Worm (Caenorhabditis elegans) whole organism, mixed stage, embryonic: Measurements from ENCODE around the gene tag-325.

Experiments used
- blmp-1 ChIP-seq: fragments of 150-350 bp; optimal IDR thresholded peaks from 2 replicates; lab custom pipeline; 2014; ENCODE audit warnings: missing biosample characterization, missing genetic modification characterization
- ces-1 ChIP-seq: fragments of 150-350 bp; optimal IDR thresholded peaks from 2 replicates; lab custom pipeline; 2014; ENCODE audit warnings: missing biosample characterization, missing genetic modification reagents, missing genetic modification characterization
- elt-3 ChIP-seq: fragments of 150-350 bp; optimal IDR thresholded peaks from 2 replicates; lab custom pipeline; 2014; ENCODE audit warnings: missing biosample characterization, missing genetic modification characterization
- mab-5 ChIP-seq: fragments of 150-350 bp; optimal IDR thresholded peaks from 2 replicates; lab custom pipeline; 2014; ENCODE audit warnings: missing biosample characterization, missing genetic modification characterization
- mls-2 ChIP-seq: sonication (generic microtip); optimal IDR thresholded peaks from 2 replicates; lab custom pipeline; 2016; ENCODE audit warnings: mild to moderate bottlenecking, missing genetic modification characterization, moderate library complexity, missing compliant biosample characterization
- nhr-12 ChIP-seq: fragments of 150-350 bp; optimal IDR thresholded peaks from 2 replicates; lab custom pipeline; 2014; ENCODE audit warnings: missing biosample characterization, missing genetic modification characterization
- pha-4 ChIP-seq: fragments of 150-350 bp; optimal IDR thresholded peaks from 2 replicates; lab custom pipeline; 2018; ENCODE audit warnings: missing biosample characterization, missing genetic modification reagents, missing genetic modification characterization
- tbx-8 ChIP-seq: fragments of 200-800 bp; sonication (Bioruptor generic); optimal IDR thresholded peaks from 2 replicates; lab custom pipeline; 2018; ENCODE audit warnings: mild to moderate bottlenecking, missing genetic modification characterization, moderate library complexity, missing compliant biosample characterization
- unc-39 ChIP-seq: fragments of 150-350 bp; optimal IDR thresholded peaks from 2 replicates; lab custom pipeline; 2014; ENCODE audit warnings: missing biosample characterization, missing genetic modification characterization
- unc-62 ChIP-seq: fragments of 150-350 bp; optimal IDR thresholded peaks from 2 replicates; lab custom pipeline; 2014; ENCODE audit warnings: missing biosample characterization, missing genetic modification reagents, missing genetic modification characterization
- zip-8 ChIP-seq: fragments of 150-350 bp; optimal IDR thresholded peaks from 2 replicates; lab custom pipeline; 2014; ENCODE audit warnings: missing biosample characterization, missing genetic modification characterization
- ztf-11 ChIP-seq: fragments of 150-350 bp; optimal IDR thresholded peaks from 2 replicates; lab custom pipeline; 2014; ENCODE audit warnings: missing biosample characterization, missing genetic modification characterization

DNA sequence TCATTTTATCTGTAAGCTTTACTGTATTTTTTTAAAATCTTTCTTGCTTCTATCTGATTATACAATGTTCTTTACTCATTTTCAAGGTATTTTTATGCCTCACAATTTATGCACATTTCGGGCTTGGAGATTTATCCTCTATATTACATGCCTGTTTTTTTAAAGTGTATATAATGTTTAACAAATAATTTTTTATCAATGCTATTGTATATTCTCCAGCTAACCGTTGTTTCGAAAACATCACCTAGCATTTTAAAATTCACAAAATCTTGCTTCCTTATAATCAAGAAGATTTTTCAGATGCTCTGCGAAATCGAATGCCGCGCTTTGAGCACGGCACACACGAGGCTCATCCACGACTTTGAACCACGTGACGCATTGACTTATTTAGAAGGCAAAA, 55.4 kb downstream of the tag-325 start, which contains the start of gene ced-4:
- TF ChIP-seq ces-1 (no peak), unc-62 (GFP tag; lab: Kevin White, UChicago) (no peak), ztf-11 (tag; lab: Kevin White, UChicago) (no peak), nhr-12 (tag; lab: Kevin White, UChicago) (no peak), pha-4 (tag; lab: Kevin White, UChicago) (no peak), zip-8 (tag; lab: Kevin White, UChicago) (no peak), elt-3 (no peak), mab-5 (tag; lab: Kevin White, UChicago) (no peak), blmp-1 (no peak), unc-39 (tag; lab: Kevin White, UChicago) (no peak), tbx-8 (GFP tag; lab: Kevin White, UChicago) (no peak), mls-2 (tag; lab: Kevin White, UChicago) (no peak)
